Worm (Caenorhabditis elegans): ENCODE results near the gene ZK1010.4.
A peak's percentile ranks its signal among the peaks of the same experiment; 100 is the strongest.

ZK1010.4 gene

ce11 chrIII:12978473-12979174 is 2.2 kb upstream of the ZK1010.4 start, which contains the start of the genes ubq-2 and frg-1 (continued):
- TF ChIP-seq mab-5 (tag; optimal IDR thresholded peaks at IDR 0.05): peak; percentile 78
- no peak for TF ChIP-seq mdl-1 (tag; optimal IDR thresholded peaks at IDR 0.05)
- TF ChIP-seq R02D3.7 (tag; optimal IDR thresholded peaks at IDR 0.05): peak; percentile 100
- TF ChIP-seq unc-62 (GFP tag; optimal IDR thresholded peaks at IDR 0.05): no peak
- TF ChIP-seq nhr-237 (tag; optimal IDR thresholded peaks at IDR 0.05): peak; percentile 35

- TF ChIP-seq unc-62 (GFP tag; optimal IDR thresholded peaks at IDR 0.05): no peak
- no peak for TF ChIP-seq ama-1 (optimal IDR thresholded peaks at IDR 0.05)
- TF ChIP-seq egl-27 (tag; optimal IDR thresholded peaks at IDR 0.05): no peak
- TF ChIP-seq elt-3 (tag; optimal IDR thresholded peaks at IDR 0.05): no peak
- TF ChIP-seq lin-11 (tag; optimal IDR thresholded peaks at IDR 0.05): no peak
- no peak for TF ChIP-seq fos-1 (tag; optimal IDR thresholded peaks at IDR 0.05)
- TF ChIP-seq mdl-1 (tag; optimal IDR thresholded peaks at IDR 0.05): no peak
- TF ChIP-seq lin-13 (GFP tag; optimal IDR thresholded peaks at IDR 0.05): no peak
- TF ChIP-seq unc-55 (GFP tag; optimal IDR thresholded peaks at IDR 0.05): no peak
- no peak for TF ChIP-seq sma-9 (GFP tag; optimal IDR thresholded peaks at IDR 0.05)
- no peak for TF ChIP-seq sma-9 (tag; optimal IDR thresholded peaks at IDR 0.05)
- TF ChIP-seq nhr-23 (tag; optimal IDR thresholded peaks at IDR 0.05): no peak
- no peak for TF ChIP-seq lin-39 (tag; optimal IDR thresholded peaks at IDR 0.05)
- TF ChIP-seq elt-1 (tag; optimal IDR thresholded peaks at IDR 0.05): no peak
- TF ChIP-seq nhr-77 (tag; optimal IDR thresholded peaks at IDR 0.05): no peak
- no peak for TF ChIP-seq sem-4 (tag; optimal IDR thresholded peaks at IDR 0.05)
- no peak for TF ChIP-seq Y55F3AM.14 (GFP tag; optimal IDR thresholded peaks at IDR 0.05)
- TF ChIP-seq ztf-4 (tag; optimal IDR thresholded peaks at IDR 0.05): no peak
Observed at ce11 chrIII:12987418-12987817, 6.5 kb downstream of the ZK1010.4 start, which contains the start of gene ZK1010.5. ZK1010.5 (minus strand) TSS chrIII:12987518.

DNA sequence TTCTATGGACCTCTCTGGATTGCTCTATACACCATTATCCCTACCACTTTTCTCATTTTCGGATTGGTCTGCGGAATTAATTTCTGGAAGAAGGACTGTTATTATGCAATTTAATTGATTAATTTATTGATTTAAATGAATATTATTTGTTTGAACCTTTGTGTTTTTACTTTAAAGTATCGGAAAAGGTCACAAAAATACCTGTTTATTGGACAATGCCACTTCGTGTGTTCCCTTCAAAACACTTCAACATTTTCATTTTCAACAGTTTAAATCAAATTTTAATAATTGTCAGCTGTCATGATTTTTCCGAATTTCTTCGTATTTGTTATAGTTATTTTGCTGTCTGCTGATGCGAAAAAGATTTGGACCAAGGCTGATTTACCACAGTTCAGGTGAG is 10.1 kb downstream of the ZK1010.4 start, which contains the start of gene ZK1010.12:
ZK1010.12 (plus strand) TSS at position 301 of the 400 bp plus-strand sequence.
- TF ChIP-seq nhr-21 (tag; optimal IDR thresholded peaks at IDR 0.05): no peak
- TF ChIP-seq lin-13 (GFP tag; optimal IDR thresholded peaks at IDR 0.05): no peak
- no peak for TF ChIP-seq R02D3.7 (tag; optimal IDR thresholded peaks at IDR 0.05)
- TF ChIP-seq Y55F3AM.14 (GFP tag; optimal IDR thresholded peaks at IDR 0.05): no peak
- no peak for TF ChIP-seq nhr-10 (tag; optimal IDR thresholded peaks at IDR 0.05)
- no peak for TF ChIP-seq lsy-2 (tag; optimal IDR thresholded peaks at IDR 0.05)
- TF ChIP-seq zag-1 (tag; optimal IDR thresholded peaks at IDR 0.05): no peak
- TF ChIP-seq unc-39 (tag; optimal IDR thresholded peaks at IDR 0.05): no peak
- no peak for TF ChIP-seq crh-2 (tag; optimal IDR thresholded peaks at IDR 0.05)
- no peak for TF ChIP-seq egl-27 (tag; optimal IDR thresholded peaks at IDR 0.05)

- TF ChIP-seq unc-39 (tag; optimal IDR thresholded peaks at IDR 0.05): no peak
- no peak for TF ChIP-seq ztf-1 (GFP tag; conservative IDR thresholded peaks at IDR 0.05)
- no peak for TF ChIP-seq nhr-23 (tag; optimal IDR thresholded peaks at IDR 0.05)
- TF ChIP-seq unc-62 (GFP tag; optimal IDR thresholded peaks at IDR 0.05): no peak
- no peak for TF ChIP-seq sma-9 (GFP tag; optimal IDR thresholded peaks at IDR 0.05)
- TF ChIP-seq sma-9 (tag; optimal IDR thresholded peaks at IDR 0.05): no peak
- no peak for TF ChIP-seq ZK546.5 (tag; optimal IDR thresholded peaks at IDR 0.05)
- no peak for TF ChIP-seq lin-11 (tag; optimal IDR thresholded peaks at IDR 0.05)
- TF ChIP-seq R02D3.7 (tag; optimal IDR thresholded peaks at IDR 0.05): no peak
- TF ChIP-seq nhr-129 (tag; optimal IDR thresholded peaks at IDR 0.05): no peak
- TF ChIP-seq sma-3 (GFP tag; optimal IDR thresholded peaks at IDR 0.05): no peak
- TF ChIP-seq unc-55 (GFP tag; optimal IDR thresholded peaks at IDR 0.05): no peak
- TF ChIP-seq alr-1 (tag; optimal IDR thresholded peaks at IDR 0.05): no peak
- no peak for TF ChIP-seq ztf-11 (tag; optimal IDR thresholded peaks at IDR 0.05)
- no peak for TF ChIP-seq zag-1 (tag; optimal IDR thresholded peaks at IDR 0.05)
Observed at ce11 chrIII:12993055-12993454, 12.2 kb downstream of the ZK1010.4 start.

ce11 chrIII:12993607-12994006 is 12.7 kb downstream of the ZK1010.4 start, which contains the start of gene col-97:
col-97 (minus strand) TSS chrIII:12993707.
- TF ChIP-seq ztf-1 (GFP tag; conservative IDR thresholded peaks at IDR 0.05): no peak
- TF ChIP-seq unc-39 (tag; optimal IDR thresholded peaks at IDR 0.05): no peak
- TF ChIP-seq lin-13 (GFP tag; optimal IDR thresholded peaks at IDR 0.05): no peak
- no peak for TF ChIP-seq nhr-10 (tag; optimal IDR thresholded peaks at IDR 0.05)
- TF ChIP-seq ztf-11 (tag; optimal IDR thresholded peaks at IDR 0.05): no peak
- no peak for TF ChIP-seq R02D3.7 (tag; optimal IDR thresholded peaks at IDR 0.05)

All from whole organism, L2 larva.